Worm (Caenorhabditis elegans): ENCODE data around the gene C16D9.4.

Gene C16D9.4

DNA sequence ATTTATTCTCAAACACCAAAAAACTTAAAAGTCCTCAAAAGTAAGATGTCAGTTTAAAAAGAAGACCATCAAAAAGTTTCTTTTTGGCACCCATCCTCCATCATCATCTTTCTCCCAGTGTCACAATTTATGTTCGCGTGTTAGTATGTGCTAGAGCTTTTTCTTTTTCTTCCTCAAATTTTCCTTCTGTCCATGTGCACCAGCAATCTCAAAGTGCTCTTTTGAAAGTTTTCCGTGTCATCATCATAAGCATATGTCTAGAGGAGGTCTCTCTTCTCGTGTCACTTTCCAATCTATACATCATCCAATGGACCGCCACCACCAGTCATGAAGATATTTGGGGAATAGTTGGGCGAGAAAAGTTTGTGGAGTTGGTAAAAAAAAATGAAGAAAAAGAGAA is 8.4 kb upstream of the C16D9.4 start:
- TF ChIP-seq hlh-15 (tag; optimal IDR thresholded peaks at IDR 0.05) (no peak), Y22D7AL.16 (tag; optimal IDR thresholded peaks at IDR 0.05) (no peak), pha-2 (tag; optimal IDR thresholded peaks at IDR 0.05) (no peak), tbx-2 (tag; optimal IDR thresholded peaks at IDR 0.05) (no peak), pqm-1 (tag; optimal IDR thresholded peaks at IDR 0.05) (no peak), ceh-18 (tag; optimal IDR thresholded peaks at IDR 0.05) (no peak), unc-55 (GFP tag; optimal IDR thresholded peaks at IDR 0.05) (no peak), syd-9 (tag; optimal IDR thresholded peaks at IDR 0.05) (no peak), zip-5 (tag; optimal IDR thresholded peaks at IDR 0.05) (no peak), hlh-8 (tag; optimal IDR thresholded peaks at IDR 0.05) (no peak), sdc-2 (tag; optimal IDR thresholded peaks at IDR 0.05) (no peak)

ce11 chrV:8250208-8250607 is 7.5 kb upstream of the C16D9.4 start, which contains the start of gene C16D9.6:
C16D9.6 (minus strand) TSS chrV:8250308.
- TF ChIP-seq lin-11 (tag; optimal IDR thresholded peaks at IDR 0.05), result no peak
- TF ChIP-seq ahr-1 (tag; optimal IDR thresholded peaks at IDR 0.05), result no peak
- TF ChIP-seq pat-9 (tag; optimal IDR thresholded peaks at IDR 0.05), result no peak
- no peak for TF ChIP-seq nhr-11 (tag; optimal IDR thresholded peaks at IDR 0.05)
- no peak for TF ChIP-seq C38D4.7 (GFP tag; optimal IDR thresholded peaks at IDR 0.05)
- no peak for TF ChIP-seq T23F11.4 (GFP tag; optimal IDR thresholded peaks at IDR 0.05)
- no peak for TF ChIP-seq pax-1 (tag; optimal IDR thresholded peaks at IDR 0.05)
- no peak for TF ChIP-seq npax-4 (tag; optimal IDR thresholded peaks at IDR 0.05)
- no peak for TF ChIP-seq tbx-7 (tag; optimal IDR thresholded peaks at IDR 0.05)
- no peak for TF ChIP-seq hlh-13 (GFP tag; optimal IDR thresholded peaks at IDR 0.05)
- TF ChIP-seq C08G9.2 (tag; optimal IDR thresholded peaks at IDR 0.05), result no peak
- no peak for TF ChIP-seq ceh-34 (tag; optimal IDR thresholded peaks at IDR 0.05)
- no peak for TF ChIP-seq ama-1 (optimal IDR thresholded peaks at IDR 0.05)
- no peak for TF ChIP-seq ceh-9 (tag; optimal IDR thresholded peaks at IDR 0.05)
- TF ChIP-seq pqm-1 (tag; optimal IDR thresholded peaks at IDR 0.05), result no peak
- TF ChIP-seq ceh-19 (GFP tag; optimal IDR thresholded peaks at IDR 0.05), result no peak
- no peak for TF ChIP-seq fax-1 (tag; optimal IDR thresholded peaks at IDR 0.05)
- TF ChIP-seq rnt-1 (tag; optimal IDR thresholded peaks at IDR 0.05), result no peak
- TF ChIP-seq hlh-30 (tag; optimal IDR thresholded peaks at IDR 0.05; ENCODE audit: insufficient read depth), result no peak

DNA sequence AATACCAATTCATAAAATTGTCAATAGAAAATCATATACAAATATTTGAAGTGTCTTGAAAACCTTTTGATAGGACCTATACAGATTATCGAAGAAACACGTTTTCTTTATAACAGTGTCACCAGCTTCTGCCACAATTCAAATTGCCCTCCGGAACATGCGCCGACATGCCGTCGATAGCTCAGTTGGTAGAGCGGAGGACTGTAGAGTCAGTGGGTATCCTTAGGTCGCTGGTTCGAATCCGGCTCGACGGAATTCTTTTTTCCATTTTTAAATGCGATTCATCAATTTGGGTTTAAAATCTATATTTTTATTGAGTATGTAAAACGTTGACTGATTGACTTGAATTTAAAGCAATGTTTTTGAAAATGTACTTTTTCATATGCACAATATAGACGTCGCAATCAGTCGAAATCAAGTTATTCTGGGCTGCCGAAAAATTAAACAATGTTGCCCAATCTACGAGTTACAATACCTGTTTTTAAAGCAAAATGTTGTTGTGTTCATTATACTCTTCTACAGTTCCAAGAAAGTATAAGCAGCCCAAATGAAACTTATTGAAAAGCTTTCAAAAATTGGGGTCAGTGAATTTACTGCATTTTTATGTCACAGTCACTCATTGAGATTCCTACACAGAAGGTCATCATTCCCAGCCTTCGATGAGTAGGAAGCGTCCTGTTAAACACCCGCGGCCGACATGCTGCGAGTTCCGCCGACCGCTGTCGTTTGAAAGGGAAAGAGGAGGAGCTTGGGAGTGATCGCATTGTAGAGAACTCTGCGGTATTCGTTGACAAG is 4.8 kb upstream of the C16D9.4 start:
- TF ChIP-seq ama-1 (optimal IDR thresholded peaks at IDR 0.05) (peak; percentile 74), dve-1 (tag; optimal IDR thresholded peaks at IDR 0.05) (no peak), fkh-6 (tag; optimal IDR thresholded peaks at IDR 0.05) (peak; percentile 2), npax-4 (tag; optimal IDR thresholded peaks at IDR 0.05) (no peak), elt-2 (tag; optimal IDR thresholded peaks at IDR 0.05) (peak; percentile 32)

ce11 chrV:8245457-8245856 is 2.8 kb upstream of the C16D9.4 start, which contains the start of gene C16D9.5:
C16D9.5 (minus strand) TSS chrV:8245557.
- TF ChIP-seq unc-42 (tag; optimal IDR thresholded peaks at IDR 0.05), result no peak
- TF ChIP-seq unc-55 (GFP tag; optimal IDR thresholded peaks at IDR 0.05), result no peak
- no peak for TF ChIP-seq hlh-15 (tag; optimal IDR thresholded peaks at IDR 0.05)

ce11 chrV:8243201-8243600 is 503 bp upstream of the C16D9.4 start:
- no peak for TF ChIP-seq madf-2 (tag; optimal IDR thresholded peaks at IDR 0.05)

All from whole organism, late embryonic.